Worm (Caenorhabditis elegans): ENCODE measurements around the gene T23B7.3.

T23B7.3 gene

ce11 chrII:4870691-4871090 is 20.7 kb downstream of the T23B7.3 start, which contains the start of gene col-20:
col-20 (minus strand) TSS chrII:4870791.
- TF ChIP-seq ceh-83 (GFP tag; optimal IDR thresholded peaks at IDR 0.05) (no peak), nhr-76 (tag; optimal IDR thresholded peaks at IDR 0.05) (no peak), tbx-8 (GFP tag; optimal IDR thresholded peaks at IDR 0.05) (no peak), ces-1 (GFP tag; optimal IDR thresholded peaks at IDR 0.05) (no peak), sptf-1 (tag; optimal IDR thresholded peaks at IDR 0.05) (no peak), elt-1 (tag; optimal IDR thresholded peaks at IDR 0.05; ENCODE audit: borderline replicate concordance, insufficient read depth) (no peak), nhr-28 (tag; optimal IDR thresholded peaks at IDR 0.05) (no peak), bed-3 (GFP tag; optimal IDR thresholded peaks at IDR 0.05) (no peak), mls-2 (tag; optimal IDR thresholded peaks at IDR 0.05) (no peak), ceh-39 (tag; optimal IDR thresholded peaks at IDR 0.05) (no peak), unc-62 (GFP tag; optimal IDR thresholded peaks at IDR 0.05) (no peak), pha-4 (tag; optimal IDR thresholded peaks at IDR 0.05) (no peak), elt-3 (tag; optimal IDR thresholded peaks at IDR 0.05) (no peak), hlh-1 (tag; optimal IDR thresholded peaks at IDR 0.05) (no peak), drap-1 (GFP tag; optimal IDR thresholded peaks at IDR 0.05) (no peak), nhr-12 (tag; optimal IDR thresholded peaks at IDR 0.05) (no peak), flh-1 (GFP tag; optimal IDR thresholded peaks at IDR 0.05) (no peak), ham-2 (GFP tag; optimal IDR thresholded peaks at IDR 0.05) (no peak), lsy-2 (tag; optimal IDR thresholded peaks at IDR 0.05) (no peak), lin-32 (GFP tag; optimal IDR thresholded peaks at IDR 0.05) (no peak)

ce11 chrII:4871834-4872233 is 21.8 kb downstream of the T23B7.3 start:
- no peak for TF ChIP-seq nhr-76 (tag; optimal IDR thresholded peaks at IDR 0.05)
- no peak for TF ChIP-seq mab-5 (tag; optimal IDR thresholded peaks at IDR 0.05)
- TF ChIP-seq ceh-39 (tag; optimal IDR thresholded peaks at IDR 0.05), result no peak
- no peak for TF ChIP-seq drap-1 (GFP tag; optimal IDR thresholded peaks at IDR 0.05)
- TF ChIP-seq lin-32 (GFP tag; optimal IDR thresholded peaks at IDR 0.05), result no peak
- TF ChIP-seq M03D4.4 (tag; optimal IDR thresholded peaks at IDR 0.05), result no peak
- TF ChIP-seq ces-1 (GFP tag; optimal IDR thresholded peaks at IDR 0.05), result no peak
- no peak for TF ChIP-seq cnd-1 (tag; optimal IDR thresholded peaks at IDR 0.05)
- no peak for TF ChIP-seq elt-3 (tag; optimal IDR thresholded peaks at IDR 0.05)
- no peak for TF ChIP-seq sem-2 (GFP tag; optimal IDR thresholded peaks at IDR 0.05)
- no peak for TF ChIP-seq snpc-4 (tag; optimal IDR thresholded peaks at IDR 0.05)
- no peak for TF ChIP-seq tbx-8 (GFP tag; optimal IDR thresholded peaks at IDR 0.05)

- TF ChIP-seq nhr-237 (tag; optimal IDR thresholded peaks at IDR 0.05), result no peak
- TF ChIP-seq M03D4.4 (tag; optimal IDR thresholded peaks at IDR 0.05), result no peak
- TF ChIP-seq ceh-43 (GFP tag; optimal IDR thresholded peaks at IDR 0.05), result no peak
Observed at ce11 chrII:4873029-4873428, 23.0 kb downstream of the T23B7.3 start, which contains the start of gene col-73. col-73 (minus strand) TSS chrII:4873129.

DNA sequence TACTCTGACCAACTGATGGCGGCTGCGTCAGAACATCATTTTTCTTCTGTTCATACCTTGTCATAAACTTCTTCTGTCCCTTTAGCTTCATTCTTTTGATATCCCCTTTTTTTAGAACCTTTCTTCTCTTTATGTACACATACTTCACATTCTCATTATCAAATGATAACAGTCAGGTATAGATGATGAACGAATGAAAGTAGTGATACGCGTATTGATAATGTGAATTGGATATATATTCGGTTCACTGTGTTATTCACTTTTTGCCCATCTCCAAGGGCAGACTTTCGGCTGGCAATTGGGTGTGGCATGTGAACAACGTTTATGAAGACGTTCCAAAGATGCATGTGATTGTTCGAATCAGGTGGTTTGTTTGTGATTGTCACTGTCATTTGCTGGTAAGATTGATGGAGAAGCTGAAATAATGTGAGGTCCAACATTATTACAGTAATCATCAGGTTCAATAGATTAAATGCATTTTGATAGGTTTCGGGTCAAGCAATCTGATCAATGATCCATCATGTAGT is 24.4 kb downstream of the T23B7.3 start, which contains the start of gene F11G11.15:
Gene F11G11.15, plus strand, starts transcription at position 511 of the 527 bp plus-strand sequence.
- TF ChIP-seq zip-8 (tag; optimal IDR thresholded peaks at IDR 0.05) (no peak), mab-5 (tag; optimal IDR thresholded peaks at IDR 0.05) (no peak), ham-2 (GFP tag; optimal IDR thresholded peaks at IDR 0.05) (no peak), elt-3 (tag; optimal IDR thresholded peaks at IDR 0.05) (no peak), lin-13 (tag; optimal IDR thresholded peaks at IDR 0.05) (no peak), ztf-11 (tag; optimal IDR thresholded peaks at IDR 0.05) (no peak), mep-1 (tag; optimal IDR thresholded peaks at IDR 0.05) (no peak), lin-32 (GFP tag; optimal IDR thresholded peaks at IDR 0.05) (no peak), cnd-1 (tag; optimal IDR thresholded peaks at IDR 0.05) (no peak), ceh-39 (tag; optimal IDR thresholded peaks at IDR 0.05) (no peak), sem-2 (GFP tag; optimal IDR thresholded peaks at IDR 0.05) (no peak)

DNA sequence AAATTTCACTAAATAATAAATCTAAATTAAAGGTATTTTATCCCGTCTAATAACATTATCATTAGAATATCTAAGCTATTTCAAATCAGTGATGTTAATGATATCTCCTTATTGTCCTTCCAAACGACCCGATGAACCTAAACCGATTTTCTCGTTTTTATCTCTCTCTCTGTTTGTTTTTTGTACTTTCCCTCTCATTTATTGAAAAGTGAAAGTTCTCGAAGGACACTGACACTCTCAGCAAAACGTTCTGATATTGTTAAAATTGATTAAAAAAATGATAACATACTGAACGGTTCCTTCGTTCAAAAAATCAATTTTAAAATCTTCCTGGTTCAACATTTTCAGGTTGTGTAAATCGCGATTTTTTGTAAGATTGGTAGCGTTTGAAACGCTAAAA is 26.1 kb downstream of the T23B7.3 start, which contains the start of gene F11G11.13:
Gene F11G11.13, minus strand, starts transcription at position 89 of the 400 bp plus-strand sequence.
- TF ChIP-seq drap-1 (GFP tag; optimal IDR thresholded peaks at IDR 0.05) (no peak), nhr-2 (tag; optimal IDR thresholded peaks at IDR 0.05) (no peak), cnd-1 (tag; optimal IDR thresholded peaks at IDR 0.05) (no peak), blmp-1 (tag; optimal IDR thresholded peaks at IDR 0.05) (no peak), ces-1 (GFP tag; optimal IDR thresholded peaks at IDR 0.05) (no peak), elt-3 (tag; optimal IDR thresholded peaks at IDR 0.05) (no peak), lin-32 (GFP tag; optimal IDR thresholded peaks at IDR 0.05) (no peak), pha-4 (tag; optimal IDR thresholded peaks at IDR 0.05) (no peak), nhr-28 (tag; optimal IDR thresholded peaks at IDR 0.05) (no peak), nhr-12 (tag; optimal IDR thresholded peaks at IDR 0.05) (no peak), unc-39 (tag; optimal IDR thresholded peaks at IDR 0.05) (no peak), mab-5 (tag; optimal IDR thresholded peaks at IDR 0.05) (no peak), unc-120 (tag; optimal IDR thresholded peaks at IDR 0.05; ENCODE audit: poor library complexity, severe bottlenecking) (no peak), ceh-43 (GFP tag; optimal IDR thresholded peaks at IDR 0.05) (no peak), ham-2 (GFP tag; optimal IDR thresholded peaks at IDR 0.05) (no peak), hlh-1 (tag; optimal IDR thresholded peaks at IDR 0.05) (no peak), flh-1 (GFP tag; optimal IDR thresholded peaks at IDR 0.05) (no peak), unc-62 (GFP tag; optimal IDR thresholded peaks at IDR 0.05) (no peak)

Measured in whole organism, mixed stage, embryonic.